Fruit fly (Drosophila melanogaster) Kc167 (cell line): ENCODE results near the gene CG14926.

Experiments used
- Myc ChIP-seq: fragments of >200 bp; optimal IDR thresholded peaks from 2 replicates; lab custom pipeline; 2017; ENCODE audit warnings: missing external identifiers
- Sin3A ChIP-seq: fragments of >200 bp; optimal IDR thresholded peaks from 2 replicates; lab custom pipeline; 2018; ENCODE audit warnings: missing external identifiers
- h ChIP-seq: fragments of >200 bp; optimal IDR thresholded peaks from 3 replicates; lab custom pipeline; 2018; ENCODE audit warnings: missing external identifiers
- insv ChIP-seq: fragments of >200 bp; optimal IDR thresholded peaks from 3 replicates; lab custom pipeline; 2018; ENCODE audit warnings: missing external identifiers
- psq ChIP-seq: fragments of >200 bp; optimal IDR thresholded peaks from 2 replicates; lab custom pipeline; 2017; ENCODE audit warnings: missing external identifiers
- ttk ChIP-seq: sonication (Bioruptor generic); optimal IDR thresholded peaks from 2 replicates; lab custom pipeline; 2017; ENCODE audit warnings: missing external identifiers

The CG14926 gene

dm6 chr2L:11302507-11302906 is 40.6 kb downstream of the CG14926 start:
- TF ChIP-seq ttk (lab: Kevin White, UChicago) (no peak), Myc (lab: Kevin White, UChicago) (no peak), psq (no peak), h (lab: Kevin White, UChicago) (no peak)

dm6 chr2L:11296483-11296882 is 46.6 kb downstream of the CG14926 start:
- TF ChIP-seq insv (lab: Kevin White, UChicago) (no peak), ttk (lab: Kevin White, UChicago) (no peak)

dm6 chr2L:11295762-11296161 is 47.4 kb downstream of the CG14926 start:
- TF ChIP-seq Sin3A (lab: Kevin White, UChicago): no peak
- no peak for TF ChIP-seq ttk (lab: Kevin White, UChicago)
- TF ChIP-seq Myc (lab: Kevin White, UChicago): no peak
- no peak for TF ChIP-seq h (lab: Kevin White, UChicago)
- TF ChIP-seq psq: no peak
- no peak for TF ChIP-seq insv (lab: Kevin White, UChicago)
